Fruit fly (Drosophila melanogaster) whole organism, embryonic: Measurements from ENCODE around the gene CG16749.
A peak's percentile ranks its signal among the peaks of the same experiment; 100 is the strongest.

Experiments
- CG10147 ChIP-seq: fragments of 200-800 bp; sonication (Bioruptor generic); optimal IDR thresholded peaks from 2 replicates; lab custom pipeline; 2019; ENCODE audit warnings: missing biosample characterization, mild to moderate bottlenecking, missing genetic modification characterization, moderate library complexity
- CG10431 ChIP-seq: fragments of 200-800 bp; sonication (Bioruptor generic); optimal IDR thresholded peaks from 3 replicates; lab custom pipeline; 2018; ENCODE audit warnings: missing biosample characterization, mild to moderate bottlenecking, missing genetic modification characterization
- CG12769 ChIP-seq: fragments of 200-800 bp; sonication (Bioruptor generic); optimal IDR thresholded peaks from 2 replicates; lab custom pipeline; 2019; ENCODE audit warnings: missing biosample characterization, mild to moderate bottlenecking, missing genetic modification characterization, moderate library complexity
- CG14050 ChIP-seq: fragments of 200-800 bp; sonication (Bioruptor generic); IDR thresholded peaks from 3 replicates; pipeline ENCODE4 v1.3.6; 2022; ENCODE audit warnings: missing biosample characterization, missing genetic modification characterization
- CG16779 ChIP-seq: fragments of 200-800 bp; sonication (Bioruptor generic); IDR thresholded peaks from 2 replicates; pipeline ENCODE4 v1.3.6; 2022; ENCODE audit warnings: missing biosample characterization, missing genetic modification characterization
- CG18764 ChIP-seq: fragments of 200-800 bp; sonication (Bioruptor generic); optimal IDR thresholded peaks from 3 replicates; lab custom pipeline; 2016; ENCODE audit warnings: missing biosample characterization, missing genetic modification characterization
- CG2116 ChIP-seq: fragments of 200-800 bp; sonication (Bioruptor generic); optimal IDR thresholded peaks from 3 replicates; lab custom pipeline; 2018; ENCODE audit warnings: missing biosample characterization, mild to moderate bottlenecking, missing genetic modification characterization
- CG32772 ChIP-seq: fragments of 200-800 bp; sonication (Bioruptor generic); IDR thresholded peaks from 2 replicates; pipeline ENCODE4 v1.3.6; 2022; ENCODE audit warnings: missing biosample characterization, missing genetic modification characterization
- CG34224 ChIP-seq: fragments of 200-800 bp; sonication (Bioruptor generic); IDR thresholded peaks from 3 replicates; pipeline ENCODE4 v1.3.6; 2022; ENCODE audit warnings: missing biosample characterization, missing genetic modification characterization; ENCODE audit not compliant: partially characterized antibody
- CG4730 ChIP-seq: fragments of 200-800 bp; sonication (Bioruptor generic); IDR thresholded peaks from 2 replicates; pipeline ENCODE4 v1.3.6; 2022; ENCODE audit warnings: missing biosample characterization, missing genetic modification characterization
- CG5953 ChIP-seq: fragments of 200-800 bp; sonication (Bioruptor generic); IDR thresholded peaks from 2 replicates; pipeline ENCODE4 v1.3.6; 2022; ENCODE audit warnings: missing biosample characterization, missing genetic modification characterization
- CG7271 ChIP-seq: fragments of 200-800 bp; sonication (Bioruptor generic); optimal IDR thresholded peaks from 2 replicates; lab custom pipeline; 2018; ENCODE audit warnings: missing biosample characterization, mild to moderate bottlenecking, missing genetic modification characterization, moderate library complexity
- CG8478 ChIP-seq: fragments of >200 bp; optimal IDR thresholded peaks from 2 replicates; lab custom pipeline; 2018
- CG8924 ChIP-seq: fragments of 200-800 bp; optimal IDR thresholded peaks from 3 replicates; lab custom pipeline; 2019; ENCODE audit warnings: missing biosample characterization, mild to moderate bottlenecking, missing genetic modification characterization, moderate library complexity
- CG8944 ChIP-seq: fragments of 200-800 bp; sonication (Bioruptor generic); optimal IDR thresholded peaks from 3 replicates; lab custom pipeline; 2016; ENCODE audit warnings: missing biosample characterization, missing genetic modification characterization
- CG9215 ChIP-seq: fragments of 200-800 bp; sonication (Bioruptor generic); IDR thresholded peaks from 2 replicates; pipeline ENCODE4 v1.3.6; 2022; ENCODE audit warnings: missing biosample characterization, missing genetic modification characterization
- Dfd ChIP-seq, 2 experiments: fragments of >200 bp; optimal IDR thresholded peaks; 2 replicates each; lab custom pipeline; 2017; ENCODE audit warnings: missing biosample characterization in 2 of 2, missing genetic modification characterization in 2 of 2
- Ets65A ChIP-seq: fragments of 200-800 bp; sonication (Bioruptor generic); peaks from one replicate; lab custom pipeline; 2016; ENCODE audit warnings: missing biosample characterization, missing genetic modification characterization
- HLH3B ChIP-seq: fragments of 200-800 bp; sonication (Bioruptor generic); IDR thresholded peaks from 2 replicates; pipeline ENCODE4 v1.3.6; 2022; ENCODE audit warnings: missing biosample characterization, missing genetic modification characterization
- MBD-R2 ChIP-seq: fragments of 200-800 bp; sonication (Bioruptor generic); IDR thresholded peaks from 2 replicates; pipeline ENCODE4 v1.3.6; 2022; ENCODE audit warnings: missing biosample characterization, missing genetic modification characterization
- MESR4 ChIP-seq: fragments of 200-800 bp; sonication (Bioruptor generic); optimal IDR thresholded peaks from 2 replicates; lab custom pipeline; 2018; ENCODE audit warnings: missing biosample characterization, mild to moderate bottlenecking, missing genetic modification characterization, moderate library complexity
- Max ChIP-seq: fragments of 200-800 bp; sonication (Bioruptor generic); optimal IDR thresholded peaks from 2 replicates; lab custom pipeline; 2016; ENCODE audit warnings: missing biosample characterization, mild to moderate bottlenecking, missing genetic modification characterization
- NC2β ChIP-seq: fragments of 200-800 bp; sonication (Bioruptor generic); optimal IDR thresholded peaks from 2 replicates; lab custom pipeline; 2016; ENCODE audit warnings: missing biosample characterization, missing genetic modification characterization
- Nf-YA ChIP-seq: fragments of 200-800 bp; sonication (Bioruptor generic); IDR thresholded peaks from 2 replicates; pipeline ENCODE4 v1.3.6; 2022; ENCODE audit warnings: missing biosample characterization, missing genetic modification characterization
- Oaz ChIP-seq: fragments of 200-800 bp; sonication (Bioruptor generic); IDR thresholded peaks from 2 replicates; pipeline ENCODE4 v1.3.6; 2022; ENCODE audit warnings: missing biosample characterization, missing genetic modification characterization
- Poxn ChIP-seq: fragments of 200-800 bp; sonication (Bioruptor generic); IDR thresholded peaks from 2 replicates; pipeline ENCODE4 v1.3.6; 2022; ENCODE audit warnings: missing biosample characterization, missing genetic modification characterization
- Side ChIP-seq: fragments of 200-800 bp; sonication (Bioruptor generic); optimal IDR thresholded peaks from 2 replicates; lab custom pipeline; 2016; ENCODE audit warnings: missing biosample characterization, missing genetic modification characterization
- Sin3A ChIP-seq: fragments of >200 bp; optimal IDR thresholded peaks from 2 replicates; lab custom pipeline; 2018
- Spps ChIP-seq: fragments of 200-800 bp; sonication (Bioruptor generic); optimal IDR thresholded peaks from 2 replicates; lab custom pipeline; 2018; ENCODE audit warnings: missing biosample characterization, mild to moderate bottlenecking, missing genetic modification characterization
- ab ChIP-seq: fragments of 200-800 bp; sonication (Bioruptor generic); optimal IDR thresholded peaks from 2 replicates; lab custom pipeline; 2016; ENCODE audit warnings: missing biosample characterization, missing genetic modification characterization
- amos ChIP-seq: fragments of 200-800 bp; sonication (Bioruptor generic); IDR thresholded peaks from 2 replicates; pipeline ENCODE4 v1.3.6; 2022; ENCODE audit warnings: missing biosample characterization, missing genetic modification characterization; ENCODE audit not compliant: partially characterized antibody
- bbx ChIP-seq: fragments of 200-800 bp; sonication (Bioruptor generic); IDR thresholded peaks from 2 replicates; pipeline ENCODE4 v1.3.6; 2022; ENCODE audit warnings: missing biosample characterization, missing genetic modification characterization; ENCODE audit not compliant: partially characterized antibody
- crol ChIP-seq: fragments of 200-800 bp; sonication (Bioruptor generic); IDR thresholded peaks from 2 replicates; pipeline ENCODE4 v1.3.6; 2022; ENCODE audit warnings: missing biosample characterization, missing genetic modification characterization
- emc ChIP-seq: fragments of 200-800 bp; sonication (Bioruptor generic); optimal IDR thresholded peaks from 2 replicates; lab custom pipeline; 2016; ENCODE audit warnings: missing biosample characterization, missing genetic modification characterization
- eve ChIP-seq, 2 experiments: fragments of >200 bp; optimal IDR thresholded peaks; 2 replicates each; lab custom pipeline; 2017; ENCODE audit warnings: missing biosample characterization in 2 of 2, missing genetic modification characterization in 2 of 2
- fd3F ChIP-seq: fragments of 200-800 bp; sonication (Bioruptor generic); optimal IDR thresholded peaks from 2 replicates; lab custom pipeline; 2018; ENCODE audit warnings: missing biosample characterization, mild to moderate bottlenecking, missing genetic modification characterization, moderate library complexity
- gem ChIP-seq: fragments of 200-800 bp; sonication (Bioruptor generic); optimal IDR thresholded peaks from 2 replicates; lab custom pipeline; 2019; ENCODE audit warnings: missing biosample characterization, mild to moderate bottlenecking, missing genetic modification characterization, moderate library complexity
- grau ChIP-seq: fragments of 200-800 bp; optimal IDR thresholded peaks from 3 replicates; lab custom pipeline; 2019; ENCODE audit warnings: missing biosample characterization, mild to moderate bottlenecking, missing genetic modification characterization, moderate library complexity
- h ChIP-seq: fragments of >200 bp; optimal IDR thresholded peaks from 2 replicates; lab custom pipeline; 2017
- kay ChIP-seq: fragments of 200-800 bp; sonication (Bioruptor generic); optimal IDR thresholded peaks from 2 replicates; lab custom pipeline; 2016; ENCODE audit warnings: missing biosample characterization, missing genetic modification characterization
- lmd ChIP-seq: fragments of 200-800 bp; sonication (Bioruptor generic); IDR thresholded peaks from 2 replicates; pipeline ENCODE4 v1.3.6; 2022; ENCODE audit warnings: missing biosample characterization, missing genetic modification characterization
- luna ChIP-seq: fragments of 200-800 bp; sonication (Bioruptor generic); optimal IDR thresholded peaks from 2 replicates; lab custom pipeline; 2016; ENCODE audit warnings: missing biosample characterization, missing genetic modification characterization
- nerfin-2 ChIP-seq: fragments of 200-800 bp; sonication (Bioruptor generic); IDR thresholded peaks from 2 replicates; pipeline ENCODE4 v1.3.6; 2022; ENCODE audit warnings: missing biosample characterization, missing genetic modification characterization; ENCODE audit not compliant: partially characterized antibody
- peb ChIP-seq: fragments of 200-800 bp; sonication (Bioruptor generic); IDR thresholded peaks from 2 replicates; pipeline ENCODE4 v1.3.6; 2022; ENCODE audit warnings: missing biosample characterization, missing genetic modification characterization
- pros ChIP-seq: fragments of 200-800 bp; sonication (Bioruptor generic); optimal IDR thresholded peaks from 3 replicates; lab custom pipeline; 2019; ENCODE audit warnings: missing biosample characterization, mild to moderate bottlenecking, missing genetic modification characterization, moderate library complexity
- slbo ChIP-seq: fragments of 200-800 bp; sonication (Bioruptor generic); IDR thresholded peaks from 2 replicates; pipeline ENCODE4 v1.3.6; 2022; ENCODE audit warnings: missing biosample characterization, missing genetic modification characterization
- slp2 ChIP-seq: fragments of 200-800 bp; sonication (Bioruptor generic); optimal IDR thresholded peaks from 2 replicates; lab custom pipeline; 2016; ENCODE audit warnings: missing biosample characterization, missing genetic modification characterization
- wdn ChIP-seq: fragments of 200-800 bp; sonication (Bioruptor generic); IDR thresholded peaks from 2 replicates; pipeline ENCODE4 v1.3.6; 2022; ENCODE audit warnings: missing biosample characterization, missing genetic modification characterization
- wor ChIP-seq: fragments of 200-800 bp; sonication (Bioruptor generic); IDR thresholded peaks from 2 replicates; pipeline ENCODE4 v1.3.6; 2022; ENCODE audit warnings: missing biosample characterization, missing genetic modification characterization
- zen ChIP-seq: fragments of 200-800 bp; sonication (Bioruptor generic); optimal IDR thresholded peaks from 3 replicates; lab custom pipeline; 2018; ENCODE audit warnings: missing biosample characterization, mild to moderate bottlenecking, missing genetic modification characterization, moderate library complexity

Gene CG16749

DNA sequence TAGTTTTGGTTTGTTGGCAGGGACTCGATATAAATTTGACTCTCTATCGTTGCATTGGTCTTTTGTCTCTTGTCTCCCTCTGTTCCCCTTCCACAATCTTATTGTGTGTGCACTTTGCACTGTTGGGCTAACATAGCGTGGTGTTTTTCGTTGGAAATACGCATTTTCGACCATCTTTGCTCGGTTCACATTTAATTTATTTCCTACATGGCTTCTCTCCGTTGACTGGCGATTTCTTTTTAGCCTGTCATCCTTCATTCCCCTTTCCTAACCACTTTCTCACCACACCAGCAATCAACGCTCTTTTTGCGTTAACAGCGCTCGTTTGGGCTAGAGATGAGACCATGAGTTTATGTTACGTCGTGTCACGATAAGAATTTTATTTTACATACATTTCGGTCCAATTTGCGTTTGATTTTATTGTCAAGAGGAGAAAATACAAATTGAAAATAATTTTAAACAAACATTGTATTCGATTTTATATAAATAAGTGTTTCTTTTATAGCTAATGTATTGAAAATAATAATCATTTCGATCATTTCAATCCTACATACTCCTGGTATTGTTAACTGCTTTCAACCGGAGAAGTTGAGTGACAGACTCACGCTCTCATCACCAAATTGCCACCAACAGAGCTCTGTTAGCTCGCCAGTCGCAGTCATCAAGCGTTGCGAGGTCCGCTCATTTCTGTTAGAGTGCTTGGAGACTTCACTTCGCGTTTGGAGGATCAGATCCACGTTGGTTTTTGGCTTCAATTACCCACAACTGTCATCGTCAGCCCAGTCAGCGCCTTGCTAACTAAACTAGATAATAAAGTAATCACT is 9.7 kb upstream of the CG16749 start (continued):
- peak; percentile 49; the same call in 1 of the 2 replicates for TF ChIP-seq nerfin-2 (GFP tag; lab: Robert Waterston, UW)
- TF ChIP-seq bbx (GFP tag; lab: Robert Waterston, UW): peak; percentile 76
- peak; percentile 17 for TF ChIP-seq luna (GFP tag; lab: Kevin White, UChicago)
- TF ChIP-seq CG12769: peak; percentile 75
- peak; percentile 46; the same call in 1 of the 2 replicates for TF ChIP-seq crol (GFP tag; lab: Robert Waterston, UW)
- TF ChIP-seq slbo: peak; percentile 78
- peak; percentile 90 for TF ChIP-seq gem (tag; lab: Kevin White, UChicago)
- TF ChIP-seq CG34224 (GFP tag; lab: Robert Waterston, UW): peak; percentile 97
- peak; percentile 48 for TF ChIP-seq CG10431 (GFP tag; lab: Kevin White, UChicago)
- TF ChIP-seq CG18764 (GFP tag; lab: Kevin White, UChicago): peak; percentile 31
- peak; percentile 64; the same call in 1 of the 2 replicates for TF ChIP-seq lmd
- TF ChIP-seq CG5953 (GFP tag; lab: Robert Waterston, UW): no peak
- TF ChIP-seq CG14050: peak; percentile 70
- TF ChIP-seq Poxn: no peak
- no peak for TF ChIP-seq ab (GFP tag; lab: Kevin White, UChicago)
- no peak for TF ChIP-seq slp2
- TF ChIP-seq Sin3A (lab: Kevin White, UChicago): no peak
- peak; percentile 55 for TF ChIP-seq CG7271
- TF ChIP-seq grau (tag; lab: Kevin White, UChicago): peak; percentile 90
- peak; percentile 60 for TF ChIP-seq CG2116
- TF ChIP-seq amos: peak; percentile 82; the same call in 1 of the 2 replicates
- TF ChIP-seq CG4730: 0 out of 2 replicates have a peak, but pooled peaks have one; percentile 47
- TF ChIP-seq eve (GFP tag; optimal IDR thresholded peaks at IDR 0.05; lab: Kevin White, UChicago): peak in 1 of 2 experiments; percentile 94
- peak; percentile 54 for TF ChIP-seq Spps (tag; lab: Kevin White, UChicago)
- TF ChIP-seq peb (GFP tag; lab: Robert Waterston, UW): no peak
- TF ChIP-seq pros (GFP tag; lab: Kevin White, UChicago): peak; percentile 75
- peak; percentile 20 for TF ChIP-seq Ets65A (GFP tag; lab: Kevin White, UChicago)
- peak; percentile 11 for TF ChIP-seq emc
- no peak; the same call in 1 of the 2 replicates for TF ChIP-seq CG9215 (GFP tag; lab: Robert Waterston, UW)
- TF ChIP-seq h: no peak
- TF ChIP-seq wor (GFP tag; lab: Robert Waterston, UW): no peak
- TF ChIP-seq HLH3B (GFP tag; lab: Robert Waterston, UW): peak; percentile 56; the same call in 1 of the 2 replicates
- TF ChIP-seq Nf-YA (GFP tag; lab: Robert Waterston, UW): peak; percentile 49; the same call in 1 of the 2 replicates
- peak; percentile 66 for TF ChIP-seq kay
- 0 out of 2 replicates have a peak, but pooled peaks have one; percentile 41 for TF ChIP-seq CG16779 (GFP tag; lab: Robert Waterston, UW)
- peak; percentile 89 for TF ChIP-seq CG10147
- TF ChIP-seq zen (tag; lab: Kevin White, UChicago): peak; percentile 69
- TF ChIP-seq Oaz: peak; percentile 44; the same call in 1 of the 2 replicates
- TF ChIP-seq fd3F (GFP tag; lab: Kevin White, UChicago): peak; percentile 55
- no peak for TF ChIP-seq NC2β (GFP tag; lab: Kevin White, UChicago)
- peak; percentile 89 for TF ChIP-seq CG8924 (tag; lab: Kevin White, UChicago)
- TF ChIP-seq MBD-R2 (GFP tag; lab: Robert Waterston, UW): peak; percentile 52; the same call in 1 of the 2 replicates
- peak; percentile 59 for TF ChIP-seq Max (GFP tag; lab: Kevin White, UChicago)
- peak; percentile 27 for TF ChIP-seq CG8944 (GFP tag; lab: Kevin White, UChicago)
- no peak for TF ChIP-seq Dfd (GFP tag; optimal IDR thresholded peaks at IDR 0.05; lab: Kevin White, UChicago)
- peak; percentile 37 for TF ChIP-seq MESR4
- TF ChIP-seq wdn (GFP tag; lab: Robert Waterston, UW): peak; percentile 37; the same call in 1 of the 2 replicates
- TF ChIP-seq Side (GFP tag; lab: Kevin White, UChicago): peak; percentile 50
- 0 out of 2 replicates have a peak, but pooled peaks have one; percentile 36 for TF ChIP-seq CG32772 (GFP tag; lab: Robert Waterston, UW)
- TF ChIP-seq CG8478 (lab: Kevin White, UChicago): no peak
